Fruit fly (Drosophila melanogaster): ENCODE data around the gene Zasp67.

Gene Zasp67

DNA sequence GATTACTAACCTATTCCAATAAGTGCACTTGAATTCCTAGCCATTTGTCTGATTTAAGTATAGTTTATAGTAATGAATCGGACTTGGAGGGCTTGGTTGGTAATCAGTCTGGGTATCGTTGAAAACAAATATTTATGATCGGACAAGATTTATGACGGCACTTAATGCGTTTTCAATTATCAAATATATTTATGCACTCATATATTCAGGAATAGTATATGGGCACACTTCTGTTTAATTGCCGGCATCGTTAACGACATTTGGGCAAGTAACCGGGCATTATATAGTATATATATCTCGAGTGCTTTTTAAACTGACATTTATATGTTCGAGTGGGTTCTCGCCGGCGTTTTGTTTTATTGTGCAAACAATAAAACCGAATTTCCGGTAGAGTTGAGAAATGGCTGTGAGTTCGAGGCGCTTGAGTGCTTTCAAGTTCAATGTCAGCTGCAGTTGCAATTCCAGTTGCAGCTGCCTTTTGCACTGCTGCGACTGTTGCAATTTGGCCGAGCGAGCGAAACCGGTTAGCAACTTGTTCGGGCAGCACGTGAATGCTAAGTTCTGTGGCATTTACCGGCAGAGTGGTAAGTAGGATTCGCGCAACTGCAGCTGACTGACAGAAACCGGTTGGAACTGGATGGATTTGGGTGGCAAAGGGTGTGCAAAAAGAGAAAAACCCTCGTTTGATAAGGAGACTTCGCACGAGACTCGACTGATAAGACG, 29.7 kb downstream of the Zasp67 start (continued):
- TF ChIP-seq Med (GFP tag) (peak; percentile 40), Stat92E (GFP tag; optimal IDR thresholded peaks at IDR 0.05) (no peak)

DNA sequence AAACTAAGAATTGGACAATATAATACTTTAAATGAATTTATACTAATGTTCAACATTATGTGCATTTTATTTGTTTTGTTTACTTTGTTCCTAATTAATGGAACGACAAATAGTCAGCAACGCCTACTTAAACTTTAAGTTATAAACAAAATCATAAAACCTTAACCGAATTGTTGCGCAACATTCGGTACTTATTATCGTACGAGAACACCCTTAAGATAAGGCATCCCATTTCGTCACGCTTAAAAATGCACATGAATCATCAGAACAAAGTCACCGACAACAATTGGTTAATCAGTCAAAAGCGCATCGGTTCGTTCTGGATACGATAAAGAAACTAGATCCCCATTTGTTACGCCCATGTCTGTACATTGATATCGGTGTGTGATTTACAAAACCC, 31.1 kb downstream of the Zasp67 start:
- TF ChIP-seq Pdp1 (GFP tag; optimal IDR thresholded peaks at IDR 0.05) (peak in 1 of 2 experiments; percentile 66), nom (GFP tag; optimal IDR thresholded peaks at IDR 0.05) (no peak), CG6175 (GFP tag; IDR thresholded peaks at IDR 0.05) (no peak)

DNA sequence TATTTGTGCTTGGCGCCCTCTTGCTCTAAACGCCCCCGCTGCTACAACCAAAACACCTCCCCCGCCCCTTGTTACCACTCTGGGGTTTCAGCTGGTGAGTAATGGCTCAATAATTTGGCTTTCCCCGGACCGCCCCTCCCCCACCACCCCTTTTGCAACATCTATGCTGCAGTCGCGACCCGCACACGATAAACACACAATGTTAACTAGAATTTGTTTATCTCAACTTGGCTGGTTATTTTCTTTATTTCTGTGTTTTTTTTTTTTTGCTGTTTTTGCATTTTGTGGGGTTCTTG, 31.8 kb downstream of the Zasp67 start:
- peak; percentile 68 for TF ChIP-seq sd (tag; optimal IDR thresholded peaks at IDR 0.05)
- no peak for TF ChIP-seq yki (optimal IDR thresholded peaks at IDR 0.05)
- TF ChIP-seq gsb-n (tag; optimal IDR thresholded peaks at IDR 0.05) = no peak
- peak; percentile 77 for TF ChIP-seq crol (GFP tag; IDR thresholded peaks at IDR 0.05)
- TF ChIP-seq ab (GFP tag; optimal IDR thresholded peaks at IDR 0.05) = no peak
- TF ChIP-seq Oaz (GFP tag; IDR thresholded peaks at IDR 0.05) = no peak
- TF ChIP-seq danr (GFP tag; IDR thresholded peaks at IDR 0.05) = no peak
- no peak for TF ChIP-seq CG9727 (GFP tag; optimal IDR thresholded peaks at IDR 0.05)
- peak; percentile 76 for TF ChIP-seq sr (GFP tag; IDR thresholded peaks at IDR 0.05)
- no peak for TF ChIP-seq Jarid2 (GFP tag; optimal IDR thresholded peaks at IDR 0.05)

- no peak for TF ChIP-seq run (tag; optimal IDR thresholded peaks at IDR 0.05)
- no peak for TF ChIP-seq B-H2 (GFP tag; optimal IDR thresholded peaks at IDR 0.05)
- TF ChIP-seq row (GFP tag; IDR thresholded peaks at IDR 0.05) = 0 out of 3 replicates have a peak, but pooled peaks have one; percentile 21
- TF ChIP-seq MESR4 (GFP tag; optimal IDR thresholded peaks at IDR 0.05) = no peak
- TF ChIP-seq H15 (GFP tag; IDR thresholded peaks at IDR 0.05) = 0 out of 3 replicates have a peak, but pooled peaks have one; percentile 24
- TF ChIP-seq fd3F (GFP tag; optimal IDR thresholded peaks at IDR 0.05) = no peak
- TF ChIP-seq az2 (GFP tag; optimal IDR thresholded peaks at IDR 0.05) = no peak
- no peak for TF ChIP-seq Bteb2 (GFP tag; optimal IDR thresholded peaks at IDR 0.05)
- no peak for TF ChIP-seq ttk (GFP tag; IDR thresholded peaks at IDR 0.05)
- no peak for TF ChIP-seq CG4328 (GFP tag; optimal IDR thresholded peaks at IDR 0.05)
- peak; percentile 14 for TF ChIP-seq gem (tag; optimal IDR thresholded peaks at IDR 0.05)
- no peak for TF ChIP-seq ro (GFP tag; IDR thresholded peaks at IDR 0.05)
- TF ChIP-seq hb (GFP tag; IDR thresholded peaks at IDR 0.05; ENCODE audit: partially characterized antibody) = no peak
- TF ChIP-seq CG6254 (GFP tag; optimal IDR thresholded peaks at IDR 0.05) = no peak
- TF ChIP-seq CG31441 (GFP tag; IDR thresholded peaks at IDR 0.05) = no peak
- no peak for TF ChIP-seq sc (optimal IDR thresholded peaks at IDR 0.05)
- TF ChIP-seq sc (GFP tag; optimal IDR thresholded peaks at IDR 0.05) = no peak
- no peak for TF ChIP-seq ewg (GFP tag; optimal IDR thresholded peaks at IDR 0.05)
- no peak for TF ChIP-seq disco-r (GFP tag; optimal IDR thresholded peaks at IDR 0.05)
- TF ChIP-seq CG15514 (GFP tag; optimal IDR thresholded peaks at IDR 0.05) = no peak
- TF ChIP-seq CG16815 (GFP tag; optimal IDR thresholded peaks at IDR 0.05) = no peak
- TF ChIP-seq pan (optimal IDR thresholded peaks at IDR 0.05) = no peak
- peak in 1 of 2 experiments; percentile 15 for TF ChIP-seq pan (GFP tag; optimal IDR thresholded peaks at IDR 0.05 in 1 of 2, IDR thresholded peaks at IDR 0.05 in 1 of 2)
- no peak for TF ChIP-seq MBD-R2 (GFP tag; IDR thresholded peaks at IDR 0.05)
- no peak for TF ChIP-seq CG1602 (GFP tag; optimal IDR thresholded peaks at IDR 0.05)
- TF ChIP-seq wdn (GFP tag; IDR thresholded peaks at IDR 0.05) = no peak
- TF ChIP-seq CG6683 (GFP tag; optimal IDR thresholded peaks at IDR 0.05) = no peak
- no peak for TF ChIP-seq eyg (GFP tag; optimal IDR thresholded peaks at IDR 0.05)
- no peak for TF ChIP-seq danr (GFP tag; IDR thresholded peaks at IDR 0.05)
- no peak for TF ChIP-seq Pdp1 (GFP tag; optimal IDR thresholded peaks at IDR 0.05)
- TF ChIP-seq CG4424 (GFP tag; optimal IDR thresholded peaks at IDR 0.05) = no peak
Observed at dm6 chr3L:9764915-9765709, 32.4 kb downstream of the Zasp67 start.

Measured in whole organism, embryonic.